Fruit fly (Drosophila melanogaster) whole organism: ENCODE measurements around the gene Paics.

Experiments used
- EcR ChIP-seq, 2 experiments: fragments of >200 bp; optimal IDR thresholded peaks; 2 replicates each; lab custom pipeline; 2017; ENCODE audit warnings: missing biosample characterization in 2 of 2, missing genetic modification characterization in 2 of 2, missing genetic modification reagents in 2 of 2
- pan ChIP-seq: fragments of >200 bp; optimal IDR thresholded peaks from 2 replicates; lab custom pipeline; 2017
- psq ChIP-seq: fragments of >200 bp; optimal IDR thresholded peaks from 2 replicates; lab custom pipeline; 2017
- usp ChIP-seq: fragments of >200 bp; optimal IDR thresholded peaks from 2 replicates; lab custom pipeline; 2017; ENCODE audit warnings: missing biosample characterization, missing genetic modification characterization, mixed read lengths

DNA sequence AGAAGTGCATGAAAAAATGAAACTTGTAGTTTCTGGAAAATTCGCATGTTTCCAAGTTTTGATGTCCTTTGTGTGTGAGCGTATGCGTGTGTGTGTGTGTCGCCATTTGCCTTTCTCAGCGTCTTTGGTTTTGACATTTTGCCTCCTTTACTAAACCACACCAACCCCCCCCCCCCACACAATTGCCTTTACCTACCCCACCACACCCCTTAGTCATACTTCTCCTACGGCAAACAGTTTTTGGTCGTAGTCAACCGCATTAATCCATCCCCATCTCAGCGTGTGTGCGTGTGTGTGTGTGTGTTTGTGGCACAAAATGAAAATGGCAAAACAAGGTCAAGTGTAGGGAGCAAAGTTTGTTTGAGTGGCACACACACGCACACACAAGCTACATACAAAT, 11.4 kb downstream of the Paics start:
- TF ChIP-seq psq (lab: Kevin White, UChicago) (no peak), usp (GFP tag; lab: Kevin White, UChicago) (no peak), EcR (GFP tag; optimal IDR thresholded peaks at IDR 0.05; lab: Kevin White, UChicago) (no peak), pan (lab: Kevin White, UChicago) (no peak)
